Worm (Caenorhabditis elegans) whole organism, L2 larva: Measurements from ENCODE around the gene str-159.

Source experiments
- ama-1 ChIP-seq: fragments of 150-350 bp; optimal IDR thresholded peaks from 2 replicates; lab custom pipeline; 2018; ENCODE audit warnings: inconsistent platforms
- blmp-1 ChIP-seq: sonication (generic microtip); optimal IDR thresholded peaks from 2 replicates; lab custom pipeline; 2017; ENCODE audit warnings: missing genetic modification characterization, mild to moderate bottlenecking, missing compliant biosample characterization, antibody characterized with exemption, moderate library complexity; ENCODE audit not compliant: insufficient read depth
- ceh-16 ChIP-seq: fragments of 150-350 bp; optimal IDR thresholded peaks from 2 replicates; lab custom pipeline; 2014; ENCODE audit warnings: missing biosample characterization, missing genetic modification characterization
- ceh-82 ChIP-seq: fragments of 150-350 bp; optimal IDR thresholded peaks from 2 replicates; lab custom pipeline; 2014; ENCODE audit warnings: missing biosample characterization, missing genetic modification characterization
- lin-11 ChIP-seq: fragments of 150-350 bp; sonication (generic microtip); optimal IDR thresholded peaks from 2 replicates; lab custom pipeline; 2014; ENCODE audit warnings: missing biosample characterization, missing genetic modification characterization, inconsistent platforms, mixed read lengths
- lin-39 ChIP-seq: fragments of 150-350 bp; optimal IDR thresholded peaks from 2 replicates; lab custom pipeline; 2014; ENCODE audit warnings: missing biosample characterization, missing genetic modification reagents, missing genetic modification characterization
- nhr-237 ChIP-seq: fragments of 150-350 bp; optimal IDR thresholded peaks from 2 replicates; lab custom pipeline; 2014; ENCODE audit warnings: missing biosample characterization, missing genetic modification characterization
- unc-62 ChIP-seq: fragments of 150-350 bp; optimal IDR thresholded peaks from 2 replicates; lab custom pipeline; 2014; ENCODE audit warnings: missing biosample characterization, missing genetic modification reagents, missing genetic modification characterization
- zag-1 ChIP-seq: fragments of 150-350 bp; optimal IDR thresholded peaks from 2 replicates; lab custom pipeline; 2014; ENCODE audit warnings: missing biosample characterization, missing genetic modification characterization

DNA sequence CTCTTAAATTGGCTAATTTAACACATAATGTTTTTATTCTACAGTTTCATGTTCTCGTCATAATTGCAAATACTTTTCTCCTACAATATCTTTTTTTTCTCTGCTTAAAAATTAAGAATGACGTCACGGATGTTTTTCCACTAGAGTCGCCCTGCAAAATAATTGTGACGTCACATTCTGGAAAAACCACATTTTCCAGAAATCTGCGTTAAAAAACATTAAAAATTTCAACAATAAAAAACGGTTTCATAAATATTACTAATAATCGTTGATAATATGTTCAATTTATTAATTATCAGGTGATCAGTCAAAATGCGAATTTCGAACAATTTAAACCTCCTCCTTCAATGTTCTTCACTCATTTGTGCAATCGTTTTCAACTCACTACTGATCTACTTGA lies 25.2 kb upstream of the str-159 start, which contains the start of gene str-166:
- TF ChIP-seq blmp-1 (tag; lab: Kevin White, UChicago) (no peak), unc-62 (no peak), nhr-237 (tag; lab: Kevin White, UChicago) (no peak), ama-1 (lab: Kevin White, UChicago) (no peak), ceh-82 (tag; lab: Kevin White, UChicago) (no peak), lin-11 (no peak), ceh-16 (tag; lab: Kevin White, UChicago) (no peak), lin-39 (tag; lab: Kevin White, UChicago) (no peak), zag-1 (tag; lab: Kevin White, UChicago) (no peak)
